Worm (Caenorhabditis elegans): ENCODE measurements around the gene kin-18.

DNA sequence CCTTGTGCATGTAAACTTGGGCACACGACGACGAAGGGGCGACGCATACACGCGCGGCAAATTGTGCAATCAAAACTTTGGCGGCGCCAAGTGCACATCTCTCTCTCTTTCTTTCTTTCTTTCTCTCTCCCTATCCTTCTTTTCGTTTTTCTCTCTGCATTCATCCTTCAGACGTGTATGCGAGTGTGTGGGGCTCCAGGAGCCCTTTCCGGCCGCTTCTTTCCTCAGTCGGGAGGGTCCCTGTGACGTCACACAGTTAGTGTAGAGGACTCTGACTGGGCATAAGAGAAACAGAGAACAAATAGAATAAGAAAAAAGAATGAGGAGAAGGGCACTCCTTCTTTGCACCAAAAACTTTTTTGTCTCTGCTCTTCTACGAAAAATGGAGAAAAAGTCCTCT is 19.0 kb downstream of the kin-18 start:
- TF ChIP-seq rnt-1 (tag; optimal IDR thresholded peaks at IDR 0.05): no peak
- peak; percentile 15 for TF ChIP-seq dmd-4 (tag; optimal IDR thresholded peaks at IDR 0.05; ENCODE audit: borderline replicate concordance)
- TF ChIP-seq ceh-6 (GFP tag; optimal IDR thresholded peaks at IDR 0.05): no peak
- TF ChIP-seq pqm-1 (tag; optimal IDR thresholded peaks at IDR 0.05): no peak
